Fruit fly (Drosophila melanogaster) ovary, adult (tissue): ENCODE results near the gene daed.

Source experiments
- CG17801 ChIP-seq: fragments of 200-800 bp; optimal IDR thresholded peaks from 2 replicates; lab custom pipeline; 2019; ENCODE audit warnings: missing biosample characterization, mild to moderate bottlenecking, missing genetic modification characterization, moderate library complexity; ENCODE audit not compliant: partially characterized antibody

daed gene

DNA sequence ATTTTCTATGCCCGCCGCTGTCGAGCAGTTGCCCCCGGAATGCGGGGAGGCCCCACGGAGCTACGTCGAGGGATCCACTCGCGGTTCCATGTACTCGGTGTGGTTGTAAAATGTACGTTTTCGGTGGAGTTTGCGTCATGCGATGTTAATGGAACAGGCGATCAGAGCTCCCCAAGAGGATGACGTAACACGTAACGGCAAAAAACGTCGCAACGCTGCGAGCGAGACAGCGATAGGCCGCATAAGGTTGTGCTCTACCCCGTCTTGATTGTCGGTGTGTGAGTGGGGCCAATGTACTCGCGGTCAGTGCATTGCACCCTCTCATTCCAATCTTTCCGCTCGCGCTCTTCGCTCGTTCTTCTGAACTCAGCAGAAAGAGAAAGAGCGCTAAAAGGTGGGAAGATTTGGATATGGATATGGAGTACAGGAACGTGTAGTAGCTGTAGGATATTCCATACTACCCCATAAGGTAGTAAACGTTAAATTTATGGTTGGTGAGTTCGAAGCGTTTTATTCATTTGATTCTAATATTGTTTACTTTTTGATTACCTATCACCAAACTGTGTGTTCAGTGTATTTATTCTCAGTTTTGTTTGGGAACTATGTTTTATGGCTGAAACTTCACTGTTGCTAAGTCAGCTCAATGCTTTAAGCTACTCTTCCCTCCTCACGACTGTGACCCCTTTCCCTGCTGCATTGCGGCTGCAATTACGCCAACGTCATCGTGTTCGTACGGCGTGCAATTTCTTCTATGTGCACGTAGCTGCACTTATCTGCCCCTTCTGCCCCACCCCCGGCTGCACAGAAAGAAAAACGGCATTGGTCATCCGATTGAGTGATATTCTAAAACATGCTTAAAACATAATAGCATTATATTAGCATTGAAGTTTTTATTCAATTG lies 15.7 kb downstream of the daed start:
- peak; percentile 70 for TF ChIP-seq CG17801

DNA sequence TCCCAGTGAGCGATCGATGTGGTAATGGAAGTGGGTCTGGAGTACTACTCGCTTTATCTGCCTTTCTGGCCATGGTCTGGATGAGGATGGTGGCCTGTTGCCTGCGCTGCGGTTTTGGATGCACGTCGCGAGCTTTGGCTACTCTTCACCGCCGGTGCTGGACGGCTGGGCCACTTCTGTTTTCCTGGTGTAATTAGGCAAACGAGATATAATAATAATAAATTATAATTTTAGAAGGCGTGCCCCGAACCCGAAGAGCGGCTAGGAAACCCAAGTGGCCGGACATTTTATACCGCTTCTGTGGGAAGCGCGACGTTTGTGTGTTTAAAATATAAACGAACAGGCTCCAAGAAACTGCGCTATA lies 16.7 kb downstream of the daed start:
- TF ChIP-seq CG17801 = no peak

DNA sequence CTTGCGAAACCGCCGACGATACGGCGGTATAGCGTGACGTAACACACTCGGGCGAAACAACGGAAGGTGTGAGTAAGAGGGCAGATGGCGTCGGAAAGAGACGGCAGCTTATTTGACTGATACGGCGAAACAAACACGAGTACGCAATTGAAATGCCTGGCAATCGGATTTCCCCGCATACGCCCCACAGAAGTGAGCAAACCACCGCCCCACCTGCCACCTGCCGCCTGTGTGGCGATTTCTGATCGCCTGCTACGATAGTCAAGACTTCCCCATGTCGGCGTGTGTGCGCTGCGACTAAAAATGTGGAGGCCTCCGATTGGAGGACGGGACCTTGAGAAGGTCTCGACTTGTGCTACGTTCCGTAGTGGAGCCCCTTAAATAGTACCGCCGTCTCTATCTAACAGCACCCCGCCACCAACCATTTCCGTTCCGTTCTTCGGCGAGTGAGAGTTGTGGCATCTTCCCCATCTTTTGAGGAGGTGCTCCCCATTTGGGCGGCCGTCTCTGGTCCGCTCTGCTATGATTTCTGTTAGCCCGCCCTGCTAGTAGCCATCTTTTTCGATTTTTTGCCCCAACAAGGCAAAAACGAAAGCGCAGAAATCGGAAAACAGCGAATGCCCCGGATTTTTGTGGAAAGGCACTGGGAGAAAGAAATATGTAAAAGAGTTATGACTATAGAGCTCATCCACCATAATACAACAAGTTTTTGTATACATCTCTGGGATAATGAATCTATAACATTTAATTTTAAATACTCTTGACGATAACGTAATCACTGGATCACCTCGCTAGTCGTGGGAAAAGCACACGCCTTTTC lies 17.3 kb downstream of the daed start:
- TF ChIP-seq CG17801 = peak; percentile 52

DNA sequence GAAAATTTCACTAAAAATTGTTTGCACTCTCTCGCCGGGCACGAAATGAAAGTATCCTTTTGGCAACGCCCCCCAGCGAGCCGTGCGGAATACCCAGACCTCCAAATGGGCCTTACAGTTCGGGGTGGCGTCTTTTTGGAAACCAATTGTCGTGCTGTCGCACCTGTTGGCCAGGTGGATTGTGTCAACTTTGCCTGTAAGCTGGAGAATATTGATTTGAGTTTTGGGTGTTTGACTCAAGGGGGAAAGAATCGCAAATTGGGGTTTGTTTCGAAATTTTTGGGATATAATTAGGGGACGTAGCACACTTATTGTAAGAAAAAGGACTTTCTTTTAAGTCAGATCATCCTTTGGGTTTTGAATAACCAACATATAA lies 18.0 kb downstream of the daed start:
- TF ChIP-seq CG17801 = no peak

DNA sequence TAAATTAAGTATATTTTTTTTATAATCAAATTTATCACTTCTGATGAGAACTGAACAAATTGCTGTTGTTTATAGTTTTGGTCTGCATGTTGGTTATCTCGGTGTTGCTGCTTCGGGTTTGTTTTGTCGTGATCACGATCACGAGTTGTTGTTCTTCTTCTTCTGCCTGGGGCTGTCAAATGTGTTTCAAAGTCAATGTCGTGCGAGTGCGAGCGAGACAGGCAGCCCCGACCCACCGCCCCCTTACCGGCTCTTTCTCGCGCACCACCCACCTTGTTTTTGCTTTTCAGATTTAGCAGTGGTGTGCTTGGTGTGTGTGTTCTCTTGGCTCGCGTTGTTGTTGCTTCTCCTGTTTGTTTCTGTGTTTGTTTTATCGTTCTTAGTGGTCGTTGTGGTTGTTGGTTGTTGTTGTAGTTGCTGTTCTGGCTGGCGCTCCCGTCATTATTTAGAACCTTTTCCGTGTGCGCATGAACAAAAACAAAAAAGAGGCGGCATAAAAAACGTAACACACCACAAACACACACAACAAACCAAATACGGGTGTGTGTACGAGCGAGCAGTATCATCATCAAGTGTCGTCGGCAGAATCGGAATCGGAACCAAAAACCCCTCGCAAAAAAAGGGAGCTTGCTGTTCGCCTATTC lies 18.5 kb downstream of the daed start, which contains the start of gene COX7AL2:
Gene COX7AL2, minus strand, starts transcription at position 438 of the 644 bp plus-strand sequence.
- TF ChIP-seq CG17801 = no peak

DNA sequence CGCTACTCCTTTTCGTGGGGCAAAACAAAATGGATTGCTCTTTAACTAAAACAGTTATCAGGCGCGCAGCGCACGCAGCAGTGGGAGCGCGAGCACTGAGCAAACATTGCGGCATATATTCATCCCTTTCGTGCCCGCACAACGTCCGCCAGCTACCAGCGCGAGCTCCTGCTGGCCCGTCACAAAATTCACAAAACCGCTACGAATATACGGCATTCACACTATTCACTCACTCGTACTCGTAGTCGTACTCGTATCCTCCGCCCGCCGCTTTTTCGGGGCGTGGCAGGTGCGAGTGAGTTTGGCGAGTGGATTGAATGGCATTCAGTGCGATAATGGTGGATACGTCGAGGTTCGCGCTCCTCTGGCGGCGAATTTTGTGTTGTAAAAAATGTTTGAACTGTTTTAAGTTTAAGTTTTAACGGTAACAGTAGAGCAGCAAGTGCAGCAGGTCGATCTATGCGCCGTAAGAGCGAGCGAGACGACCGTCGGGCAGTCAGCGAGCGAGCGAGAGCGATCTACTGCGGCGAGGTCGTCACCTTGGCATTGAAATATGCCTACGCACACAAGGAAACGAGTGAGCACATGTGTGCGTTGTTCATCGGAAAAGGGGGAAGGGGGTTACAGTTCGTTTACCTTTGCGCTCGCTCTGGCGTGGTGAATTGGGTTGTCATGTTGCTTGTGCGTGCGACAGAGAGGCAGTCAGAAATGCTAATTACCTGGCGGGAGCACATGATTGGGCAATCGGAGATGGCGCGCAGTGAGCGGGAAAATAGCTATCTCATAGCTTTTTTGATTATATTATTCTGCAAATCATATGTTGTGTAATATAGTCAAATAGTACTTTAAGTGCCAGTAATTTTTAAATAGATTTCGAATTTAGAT lies 19.3 kb downstream of the daed start:
- no peak for TF ChIP-seq CG17801

DNA sequence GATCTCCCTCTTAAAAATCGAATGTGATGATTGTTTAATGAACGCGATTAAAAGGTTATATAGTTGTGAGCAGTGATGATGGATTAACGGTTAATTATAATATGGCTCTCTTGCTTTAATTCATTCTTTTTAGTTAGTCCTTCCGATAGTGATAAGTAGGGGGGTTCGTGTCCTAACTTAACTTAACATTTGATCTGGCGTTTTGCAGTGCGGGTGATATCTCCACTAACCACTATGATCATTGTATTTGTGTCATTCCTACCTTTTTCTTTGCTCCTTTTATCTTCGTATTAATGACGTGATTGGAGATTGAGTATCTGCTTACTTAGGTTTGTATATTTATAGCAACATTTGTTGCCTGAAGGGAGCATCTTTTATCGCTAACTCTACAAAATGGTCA lies 20.8 kb downstream of the daed start:
- TF ChIP-seq CG17801 = no peak

DNA sequence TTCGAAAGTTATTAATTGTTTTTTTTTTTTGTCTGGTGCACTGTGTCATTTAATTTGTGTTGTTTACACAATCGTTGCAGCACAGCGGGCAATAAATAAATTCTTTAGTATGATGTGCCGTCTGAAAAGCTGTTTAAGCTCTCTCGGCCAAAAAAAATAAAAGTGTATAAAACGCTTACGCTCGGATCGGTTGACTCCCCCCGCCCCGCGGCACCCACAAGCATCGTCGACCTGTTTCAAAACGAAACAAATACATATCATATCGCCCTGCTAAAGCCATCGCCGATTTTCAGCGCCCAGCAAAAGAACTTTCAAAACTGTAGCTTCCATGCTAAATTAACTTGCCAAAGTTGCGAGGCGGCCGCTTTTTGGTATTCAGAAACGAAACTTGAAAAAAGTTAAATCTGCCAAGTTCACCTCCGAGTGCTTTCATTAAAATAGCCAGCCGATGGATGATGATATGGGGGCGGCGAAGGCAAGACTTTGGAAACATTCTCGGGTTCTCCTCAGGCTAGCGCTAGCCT lies 21.7 kb downstream of the daed start:
- no peak for TF ChIP-seq CG17801

DNA sequence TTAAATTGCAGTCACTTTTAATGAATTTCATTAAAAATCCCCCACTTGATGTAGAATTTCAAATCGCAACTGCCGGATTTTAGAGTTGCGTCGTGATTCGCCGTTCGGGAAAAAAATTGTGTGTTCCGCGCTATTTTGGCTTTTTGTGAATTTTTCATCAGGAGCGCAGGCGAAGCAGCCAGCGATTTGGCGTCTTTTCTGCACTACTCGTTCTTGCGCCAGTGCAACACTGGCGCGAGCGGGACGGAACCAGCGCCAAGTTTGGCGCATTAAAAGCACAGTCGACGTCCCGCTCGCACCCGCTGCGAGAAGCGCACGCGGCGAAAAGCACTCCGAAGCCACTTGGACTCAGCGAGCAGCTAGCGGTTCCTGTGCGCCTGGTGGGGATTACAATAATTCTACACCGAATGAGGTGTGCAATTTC lies 22.7 kb downstream of the daed start:
- TF ChIP-seq CG17801 = peak; percentile 83

DNA sequence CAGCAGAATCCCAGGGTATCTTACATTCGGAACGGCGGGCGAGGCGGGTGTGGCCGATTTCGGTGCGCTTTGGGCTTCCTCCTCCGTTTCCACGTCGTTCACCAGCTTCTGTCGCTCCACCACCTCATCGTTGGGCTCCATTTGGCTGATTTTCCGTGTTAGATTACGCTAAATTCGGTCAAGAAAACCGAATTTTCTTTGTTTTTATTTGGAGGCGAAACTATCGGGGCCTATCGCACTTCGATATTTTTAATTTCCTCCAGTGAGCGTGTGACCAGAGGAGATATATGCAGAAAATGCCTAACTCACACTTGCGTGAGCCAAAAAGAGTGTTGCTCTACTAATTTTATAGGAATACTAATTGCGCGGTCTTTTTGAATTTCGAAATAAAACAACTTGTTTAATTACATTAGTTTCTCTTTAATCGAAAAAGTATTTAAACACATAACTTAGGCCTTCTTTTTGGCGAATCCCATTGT lies 23.9 kb downstream of the daed start, which contains the start of gene CG10874:
Gene CG10874, minus strand, starts transcription at position 264 of the 479 bp plus-strand sequence.
- peak; percentile 57 for TF ChIP-seq CG17801

DNA sequence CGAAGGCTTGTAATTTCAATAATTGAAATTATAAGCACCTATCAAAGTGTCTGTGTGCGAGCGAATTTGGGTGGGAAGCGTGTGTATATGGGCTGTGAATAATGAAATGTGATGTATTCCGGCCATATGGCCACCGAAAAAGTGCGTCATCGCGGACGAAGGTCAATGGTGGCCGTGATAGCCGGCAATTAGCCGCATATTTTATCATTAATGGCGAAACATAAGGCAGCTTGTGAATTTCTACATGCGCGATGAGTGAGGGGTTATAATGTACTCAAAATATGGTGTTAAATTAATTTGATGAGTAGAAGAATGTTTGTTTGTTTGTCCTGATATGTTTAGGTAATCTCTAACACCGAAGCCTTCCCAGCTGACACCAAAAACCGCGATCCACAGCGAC lies 24.7 kb downstream of the daed start:
- no peak for TF ChIP-seq CG17801

DNA sequence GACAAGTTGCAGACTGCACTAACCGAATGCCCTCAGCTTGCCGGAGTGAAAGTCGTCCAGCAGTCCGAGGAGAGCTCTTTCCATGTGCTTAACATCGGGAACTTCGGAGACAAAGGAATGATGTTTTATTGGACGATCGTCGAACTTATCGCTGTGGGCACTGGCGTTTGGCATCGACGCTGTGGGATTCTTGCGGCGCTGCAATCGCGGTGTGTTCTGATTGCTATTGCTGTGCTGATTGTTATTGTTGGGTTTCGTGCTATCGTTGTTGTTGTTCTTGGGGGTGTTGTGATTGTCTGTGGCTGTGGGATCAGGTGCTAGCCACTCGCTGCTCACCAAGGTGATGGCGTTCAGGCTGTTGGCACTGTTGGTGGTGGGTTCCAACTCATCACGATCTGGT lies 25.4 kb downstream of the daed start:
- TF ChIP-seq CG17801 = no peak

DNA sequence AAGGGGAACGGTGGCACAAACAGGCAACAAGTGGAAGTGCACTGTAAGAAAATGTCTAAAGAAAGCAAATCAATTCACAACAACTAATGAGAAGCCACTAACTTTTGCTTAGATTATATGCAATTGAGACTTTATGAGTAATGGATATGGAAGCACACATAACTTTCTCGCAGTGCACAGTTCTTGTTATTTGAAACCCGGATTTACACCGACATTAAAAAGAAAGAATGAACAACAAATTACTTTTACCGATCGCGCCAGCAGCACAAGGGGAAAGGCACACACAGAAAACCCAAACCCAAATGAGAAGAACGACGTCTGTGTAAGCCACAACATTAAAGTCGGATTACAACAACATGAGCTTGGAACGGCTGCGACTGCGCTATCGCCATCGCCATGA lies 27.0 kb downstream of the daed start:
- no peak for TF ChIP-seq CG17801

DNA sequence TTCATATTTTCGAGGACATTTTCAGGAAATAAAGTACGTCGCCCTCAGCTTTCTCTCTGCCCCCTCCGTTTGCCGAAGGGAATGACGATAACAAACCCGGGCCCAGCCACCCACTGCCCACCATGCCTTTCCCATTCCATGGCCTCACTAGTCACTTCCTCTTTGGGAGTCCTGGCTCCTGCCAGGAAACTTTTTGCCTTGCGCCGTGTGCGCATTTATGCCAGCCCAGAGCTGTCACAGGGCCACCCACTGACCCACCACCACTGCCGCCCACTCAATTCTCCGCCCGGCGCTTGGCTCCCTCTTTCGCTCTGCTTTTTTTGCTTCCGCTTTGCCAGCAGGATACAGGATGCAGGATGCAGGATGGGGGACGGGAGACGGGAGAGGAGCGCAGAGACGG lies 28.7 kb downstream of the daed start:
- TF ChIP-seq CG17801 = no peak

DNA sequence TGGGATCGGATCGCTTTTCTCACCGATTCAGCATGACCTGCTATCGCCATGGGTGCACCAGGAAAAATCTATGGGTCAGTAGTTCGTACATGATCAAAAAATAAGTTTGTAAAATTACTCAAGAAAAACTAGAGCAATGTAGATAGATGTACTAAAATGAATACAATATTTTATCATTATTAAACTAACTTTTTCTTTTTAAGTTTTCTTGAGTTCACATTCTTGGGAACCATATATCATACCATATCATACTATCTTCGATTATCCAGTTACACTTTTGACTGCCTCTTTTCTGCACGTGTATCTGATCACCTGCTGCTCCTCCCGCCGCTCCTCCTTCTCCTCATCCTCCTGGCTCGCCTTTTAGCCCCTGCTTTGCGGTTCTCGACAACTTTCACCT lies 30.7 kb downstream of the daed start:
- no peak for TF ChIP-seq CG17801

DNA sequence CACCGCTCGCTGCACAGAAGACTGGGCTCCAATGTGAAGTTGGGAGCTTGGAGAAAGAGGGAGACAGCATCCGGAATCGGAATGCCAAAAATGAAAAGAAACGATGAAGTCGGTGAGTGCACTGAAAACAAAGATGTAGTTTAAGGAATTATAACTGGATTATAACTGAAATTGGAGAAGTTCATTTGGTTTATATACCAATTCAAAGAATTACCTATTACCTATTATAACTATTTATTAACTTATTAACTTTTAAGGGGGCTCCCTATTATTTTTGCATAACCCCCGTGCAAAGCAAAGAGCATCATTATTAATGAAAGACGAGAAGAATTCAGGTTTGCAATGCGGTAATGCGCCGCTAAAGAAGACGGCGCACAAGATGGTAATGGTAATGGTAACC lies 31.5 kb downstream of the daed start:
- TF ChIP-seq CG17801 = no peak
